Worm (Caenorhabditis elegans) whole organism, L4 larva: ENCODE results near the gene F59C12.4.

ENCODE experiments used
- F37D6.2 ChIP-seq: sonication (generic microtip); optimal IDR thresholded peaks from 2 replicates; lab custom pipeline; 2016; ENCODE audit warnings: mild to moderate bottlenecking, missing genetic modification characterization, missing compliant biosample characterization
- F49E8.2 ChIP-seq: sonication (generic microtip); optimal IDR thresholded peaks from 2 replicates; lab custom pipeline; 2016; ENCODE audit warnings: missing compliant biosample characterization, mild to moderate bottlenecking, missing genetic modification characterization, borderline replicate concordance
- T26A8.4 ChIP-seq: fragments of 200-800 bp; sonication (Bioruptor generic); IDR thresholded peaks from 2 replicates; pipeline ENCODE4 v1.3.6; 2022; ENCODE audit warnings: missing genetic modification characterization, missing compliant biosample characterization
- ZK337.2 ChIP-seq: fragments of 200-800 bp; sonication (Bioruptor generic); IDR thresholded peaks from 2 replicates; pipeline ENCODE4 v1.3.6; 2022; ENCODE audit warnings: missing genetic modification reagents, missing genetic modification characterization, missing compliant biosample characterization
- aha-1 ChIP-seq: fragments of 150-350 bp; peaks from one replicate; lab custom pipeline; 2014; ENCODE audit warnings: missing biosample characterization, missing genetic modification characterization
- arid-1 ChIP-seq: fragments of 200-800 bp; sonication (Bioruptor generic); conservative IDR thresholded peaks from 2 replicates; pipeline ENCODE4 v1.3.6; 2022; ENCODE audit warnings: missing genetic modification reagents, missing genetic modification characterization, missing compliant biosample characterization
- ceh-28 ChIP-seq: fragments of 150-350 bp; optimal IDR thresholded peaks from 2 replicates; lab custom pipeline; 2014; ENCODE audit warnings: missing biosample characterization, missing genetic modification reagents, missing genetic modification characterization
- ceh-62 ChIP-seq: sonication (generic microtip); optimal IDR thresholded peaks from 2 replicates; lab custom pipeline; 2017; ENCODE audit warnings: missing biosample characterization, missing genetic modification characterization
- ceh-82 ChIP-seq: sonication (generic microtip); optimal IDR thresholded peaks from 2 replicates; lab custom pipeline; 2017; ENCODE audit warnings: missing biosample characterization, missing genetic modification characterization
- ces-1 ChIP-seq: fragments of 150-350 bp; sonication (generic microtip); optimal IDR thresholded peaks from 4 replicates; lab custom pipeline; 2014; ENCODE audit warnings: missing biosample characterization, missing genetic modification reagents, missing genetic modification characterization
- cey-2 ChIP-seq: sonication (generic microtip); optimal IDR thresholded peaks from 3 replicates; lab custom pipeline; 2017; ENCODE audit warnings: missing genetic modification characterization, mild to moderate bottlenecking, missing compliant biosample characterization, antibody characterized with exemption, borderline replicate concordance; ENCODE audit not compliant: insufficient read depth
- daf-16 ChIP-seq, 3 experiments: sonication (generic microtip); optimal IDR thresholded peaks; 2 replicates each; lab custom pipeline; 2016 to 2017; ENCODE audit warnings: missing genetic modification characterization in 3 of 3, missing genetic modification reagents in 3 of 3, mild to moderate bottlenecking in 2 of 3, missing compliant biosample characterization in 2 of 3, missing biosample characterization in 1 of 3, moderate library complexity in 1 of 3
- daf-8 ChIP-seq: fragments of 200-800 bp; sonication (Bioruptor generic); IDR thresholded peaks from 2 replicates; pipeline ENCODE4 v1.3.6; 2022; ENCODE audit warnings: missing genetic modification characterization, missing compliant biosample characterization
- dmd-6 ChIP-seq: fragments of 200-800 bp; sonication (Bioruptor generic); IDR thresholded peaks from 2 replicates; pipeline ENCODE4 v1.3.6; 2022; ENCODE audit warnings: missing genetic modification reagents, missing genetic modification characterization, missing compliant biosample characterization
- dmd-8 ChIP-seq: fragments of 200-800 bp; sonication (Bioruptor generic); IDR thresholded peaks from 2 replicates; pipeline ENCODE4 v1.3.6; 2022; ENCODE audit warnings: missing genetic modification characterization, missing compliant biosample characterization
- dmd-9 ChIP-seq: fragments of 200-800 bp; sonication (Bioruptor generic); IDR thresholded peaks from 2 replicates; pipeline ENCODE4 v1.3.6; 2022; ENCODE audit warnings: missing genetic modification reagents, missing genetic modification characterization, missing compliant biosample characterization
- duxl-1 ChIP-seq: sonication (generic microtip); optimal IDR thresholded peaks from 2 replicates; lab custom pipeline; 2016; ENCODE audit warnings: mild to moderate bottlenecking, missing genetic modification characterization, moderate library complexity, missing compliant biosample characterization; ENCODE audit not compliant: poor library complexity
- dve-1 ChIP-seq: sonication (generic microtip); optimal IDR thresholded peaks from 2 replicates; lab custom pipeline; 2017; ENCODE audit warnings: antibody characterized with exemption, mild to moderate bottlenecking, missing genetic modification characterization, missing compliant biosample characterization; ENCODE audit not compliant: insufficient read depth
- egl-27 ChIP-seq: sonication (generic microtip); optimal IDR thresholded peaks from 3 replicates; lab custom pipeline; 2017; ENCODE audit warnings: missing biosample characterization, missing genetic modification reagents, missing genetic modification characterization
- egl-43 ChIP-seq: fragments of 200-800 bp; sonication (Bioruptor generic); IDR thresholded peaks from 2 replicates; pipeline ENCODE4 v1.3.6; 2022; ENCODE audit warnings: missing genetic modification reagents, missing genetic modification characterization, missing compliant biosample characterization
- fkh-10 ChIP-seq: fragments of 150-350 bp; optimal IDR thresholded peaks from 2 replicates; lab custom pipeline; 2014; ENCODE audit warnings: missing biosample characterization, missing genetic modification reagents, missing genetic modification characterization
- fos-1 ChIP-seq: fragments of 150-350 bp; optimal IDR thresholded peaks from 2 replicates; lab custom pipeline; 2014; ENCODE audit warnings: missing biosample characterization, missing genetic modification characterization
- hif-1 ChIP-seq, 2 experiments: sonication (generic microtip); optimal IDR thresholded peaks; 2 replicates each; lab custom pipeline; 2016 to 2017; ENCODE audit warnings: missing compliant biosample characterization in 2 of 2, missing genetic modification characterization in 2 of 2, missing genetic modification reagents in 2 of 2, missing genotype in 2 of 2, mild to moderate bottlenecking in 1 of 2
- hlh-11 ChIP-seq: fragments of 200-800 bp; sonication (Bioruptor generic); optimal IDR thresholded peaks from 2 replicates; lab custom pipeline; 2018; ENCODE audit warnings: mild to moderate bottlenecking, missing genetic modification characterization, missing compliant biosample characterization
- hlh-30 ChIP-seq: sonication (generic microtip); optimal IDR thresholded peaks from 2 replicates; lab custom pipeline; 2017; ENCODE audit warnings: antibody characterized with exemption, mild to moderate bottlenecking, missing genetic modification characterization, missing compliant biosample characterization; ENCODE audit not compliant: insufficient read depth
- lin-15B ChIP-seq: fragments of 150-350 bp; sonication (generic microtip); optimal IDR thresholded peaks from 3 replicates; lab custom pipeline; 2014; ENCODE audit warnings: missing biosample characterization, missing genetic modification characterization
- lin-29 ChIP-seq: fragments of 200-800 bp; sonication (Bioruptor generic); IDR thresholded peaks from 2 replicates; pipeline ENCODE4 v1.3.6; 2022; ENCODE audit warnings: missing genetic modification reagents, missing genetic modification characterization, missing compliant biosample characterization
- lin-39 ChIP-seq: fragments of 150-350 bp; optimal IDR thresholded peaks from 2 replicates; lab custom pipeline; 2014; ENCODE audit warnings: missing biosample characterization, missing genetic modification reagents, missing genetic modification characterization
- lir-3 ChIP-seq: sonication (generic microtip); optimal IDR thresholded peaks from 2 replicates; lab custom pipeline; 2016; ENCODE audit warnings: mild to moderate bottlenecking, missing genetic modification characterization, missing compliant biosample characterization
- madf-5 ChIP-seq, 2 experiments: fragments of 200-800 bp; sonication (Bioruptor generic); IDR thresholded peaks; 2 replicates each; pipeline ENCODE4 v1.3.6; 2022; ENCODE audit warnings: missing compliant biosample characterization in 2 of 2, missing genetic modification characterization in 2 of 2
- mdl-1 ChIP-seq, 2 experiments: fragments of 150-350 bp in 1 of 2; sonication (generic microtip) in 1 of 2; optimal IDR thresholded peaks; 2 replicates each; lab custom pipeline; 2014 to 2017; ENCODE audit warnings: missing biosample characterization in 2 of 2, missing genetic modification characterization in 2 of 2
- mdt-29 ChIP-seq: fragments of 200-800 bp; sonication (Bioruptor generic); IDR thresholded peaks from 2 replicates; pipeline ENCODE4 v1.3.6; 2022; ENCODE audit warnings: missing genetic modification reagents, missing genetic modification characterization, missing compliant biosample characterization
- mep-1 ChIP-seq: fragments of 150-350 bp; sonication (generic microtip); optimal IDR thresholded peaks from 3 replicates; lab custom pipeline; 2014; ENCODE audit warnings: missing biosample characterization, missing genetic modification characterization
- mes-2 ChIP-seq: sonication (generic microtip); optimal IDR thresholded peaks from 2 replicates; lab custom pipeline; 2016; ENCODE audit warnings: missing genotype, mild to moderate bottlenecking, missing genetic modification characterization, missing compliant biosample characterization; ENCODE audit not compliant: poor library complexity, severe bottlenecking
- nhr-11 ChIP-seq: fragments of 150-350 bp; optimal IDR thresholded peaks from 2 replicates; lab custom pipeline; 2014; ENCODE audit warnings: missing biosample characterization, missing genetic modification characterization
- nhr-111 ChIP-seq: fragments of 200-800 bp; sonication (Bioruptor generic); optimal IDR thresholded peaks from 2 replicates; lab custom pipeline; 2018; ENCODE audit warnings: mild to moderate bottlenecking, missing genetic modification characterization, missing compliant biosample characterization
- nhr-28 ChIP-seq: fragments of 150-350 bp; optimal IDR thresholded peaks from 2 replicates; lab custom pipeline; 2014; ENCODE audit warnings: missing biosample characterization, missing genetic modification characterization
- nhr-42 ChIP-seq: fragments of 200-800 bp; sonication (Bioruptor generic); IDR thresholded peaks from 2 replicates; pipeline ENCODE4 v1.3.6; 2022; ENCODE audit warnings: missing genetic modification characterization, missing compliant biosample characterization
- nhr-48 ChIP-seq: sonication (generic microtip); optimal IDR thresholded peaks from 2 replicates; lab custom pipeline; 2016; ENCODE audit warnings: mild to moderate bottlenecking, missing genetic modification characterization, missing compliant biosample characterization
- nhr-77 ChIP-seq: fragments of 150-350 bp; optimal IDR thresholded peaks from 2 replicates; lab custom pipeline; 2014; ENCODE audit warnings: missing biosample characterization, missing genetic modification characterization
- pha-4 ChIP-seq, 2 experiments: fragments of 150-350 bp in 1 of 2; fragments of 200-800 bp in 1 of 2; sonication (Bioruptor generic) in 1 of 2; IDR thresholded peaks in 1 of 2; optimal IDR thresholded peaks in 1 of 2; 2 replicates each; pipeline versions ENCODE4 v1.3.6 to Lab custom; 2014 to 2022; ENCODE audit warnings: missing genetic modification characterization in 2 of 2, missing genetic modification reagents in 2 of 2, missing biosample characterization in 1 of 2, missing compliant biosample characterization in 1 of 2
- php-3 ChIP-seq: fragments of 200-800 bp; sonication (Bioruptor generic); IDR thresholded peaks from 2 replicates; pipeline ENCODE4 v1.3.6; 2022; ENCODE audit warnings: missing genetic modification reagents, missing genetic modification characterization, missing compliant biosample characterization
- pqm-1 ChIP-seq: sonication (generic microtip); optimal IDR thresholded peaks from 2 replicates; lab custom pipeline; 2017; ENCODE audit warnings: missing biosample characterization, missing genetic modification characterization
- snpc-1.2 ChIP-seq: fragments of 200-800 bp; sonication (Bioruptor generic); IDR thresholded peaks from 2 replicates; pipeline ENCODE4 v1.3.6; 2022; ENCODE audit warnings: missing genetic modification reagents, missing genetic modification characterization, missing compliant biosample characterization
- snpc-4 ChIP-seq: fragments of 150-350 bp; optimal IDR thresholded peaks from 2 replicates; lab custom pipeline; 2014; ENCODE audit warnings: missing biosample characterization, missing genetic modification characterization
- unc-62 ChIP-seq, 3 experiments: fragments of 150-350 bp in 1 of 3; sonication (generic microtip); optimal IDR thresholded peaks in 2 of 3; peaks in 1 of 3; 1 replicate in 1 of 3; 2 replicates in 2 of 3; lab custom pipeline; 2014 to 2017; ENCODE audit warnings: missing biosample characterization in 3 of 3, missing genetic modification characterization in 3 of 3, missing genetic modification reagents in 3 of 3, missing genotype in 1 of 3
- zfp-2 ChIP-seq: sonication (generic microtip); optimal IDR thresholded peaks from 2 replicates; lab custom pipeline; 2016; ENCODE audit warnings: mild to moderate bottlenecking, missing genetic modification characterization, missing compliant biosample characterization

Gene F59C12.4

DNA sequence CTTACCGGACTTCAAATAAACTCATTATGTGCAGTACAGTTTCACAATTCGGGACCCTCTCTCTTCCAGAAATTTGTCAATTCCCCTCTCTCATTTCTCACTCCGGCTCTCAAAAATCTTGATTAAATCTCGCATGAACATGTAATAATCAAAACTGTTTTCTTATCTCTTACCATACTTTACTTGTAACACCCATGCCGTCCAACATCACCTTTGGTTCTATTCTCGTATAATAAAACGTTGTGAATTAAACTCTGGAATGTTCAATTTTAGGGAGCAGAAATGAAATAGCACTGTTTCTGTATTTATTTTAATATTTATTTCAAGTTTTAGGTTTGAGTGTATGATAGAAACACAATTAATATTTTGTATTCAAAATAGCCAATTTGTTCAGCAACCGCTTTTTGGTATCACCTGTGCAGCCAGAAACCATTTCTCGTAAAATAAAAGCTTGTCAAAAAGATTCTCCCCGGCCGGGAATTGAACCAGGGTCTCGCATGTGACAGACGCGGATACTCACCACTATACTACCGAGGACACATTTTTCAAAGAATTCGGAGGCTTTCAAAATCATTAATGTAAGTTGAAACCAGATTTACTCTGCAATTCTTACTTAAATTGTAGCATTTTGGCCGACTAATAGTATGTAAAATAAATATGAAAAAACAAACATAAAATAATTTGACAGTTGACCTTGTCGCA, 15.2 kb upstream of the F59C12.4 start (continued):
- no peak for TF ChIP-seq nhr-111
- no peak for TF ChIP-seq lin-29 (GFP tag; lab: Robert Waterston, UW)
- no peak for TF ChIP-seq T26A8.4 (GFP tag; lab: Robert Waterston, UW)
- TF ChIP-seq egl-27 (tag; lab: Kevin White, UChicago), result no peak
- no peak for TF ChIP-seq lin-15B (tag; lab: Kevin White, UChicago)
- no peak for TF ChIP-seq ceh-82 (tag; lab: Kevin White, UChicago)
- no peak for TF ChIP-seq lin-39 (tag; lab: Kevin White, UChicago)
- TF ChIP-seq egl-43 (GFP tag; lab: Robert Waterston, UW), result peak; percentile 79
- TF ChIP-seq pqm-1 (tag; lab: Kevin White, UChicago), result no peak
- TF ChIP-seq nhr-28 (tag; lab: Kevin White, UChicago), result no peak
- TF ChIP-seq mdt-29 (GFP tag; lab: Robert Waterston, UW), result no peak
- TF ChIP-seq F49E8.2 (tag; lab: Kevin White, UChicago), result peak; percentile 24
- TF ChIP-seq ces-1 (GFP tag; lab: Kevin White, UChicago), result no peak
- no peak for TF ChIP-seq hlh-11 (tag; lab: Kevin White, UChicago)
- no peak for TF ChIP-seq nhr-42 (GFP tag; lab: Robert Waterston, UW)
- no peak for TF ChIP-seq ZK337.2 (GFP tag; lab: Robert Waterston, UW)
- 0 out of 2 replicates have a peak, but pooled peaks have one; percentile 57 for TF ChIP-seq daf-8 (GFP tag; lab: Robert Waterston, UW)
- TF ChIP-seq aha-1, result peak; percentile 95
- peak; percentile 57; the same call in 1 of the 2 replicates for TF ChIP-seq snpc-1.2 (GFP tag; lab: Robert Waterston, UW)
- peak; percentile 48 for TF ChIP-seq duxl-1 (tag; lab: Kevin White, UChicago)
- TF ChIP-seq F37D6.2 (tag; lab: Kevin White, UChicago), result no peak
- TF ChIP-seq lir-3 (tag; lab: Kevin White, UChicago), result no peak
- TF ChIP-seq unc-62 (GFP tag; optimal IDR thresholded peaks at IDR 0.05 in 1 of 2; lab: Kevin White, UChicago), result no peak
- TF ChIP-seq unc-62 (tag; optimal IDR thresholded peaks at IDR 0.05; lab: Kevin White, UChicago), result no peak
- no peak for TF ChIP-seq nhr-77
- peak; percentile 25 for TF ChIP-seq dmd-6 (GFP tag; lab: Robert Waterston, UW)
- no peak for TF ChIP-seq arid-1 (GFP tag; lab: Robert Waterston, UW)
- TF ChIP-seq dmd-9 (GFP tag; lab: Robert Waterston, UW), result peak; percentile 10; the same call in 1 of the 2 replicates
- TF ChIP-seq pha-4 (GFP tag; IDR thresholded peaks at IDR 0.05; lab: Robert Waterston, UW), result peak; percentile 58; the same call in 1 of the 2 replicates
- no peak for TF ChIP-seq pha-4 (tag; optimal IDR thresholded peaks at IDR 0.05; lab: Kevin White, UChicago)
- no peak for TF ChIP-seq snpc-4 (tag; lab: Kevin White, UChicago)
- peak; percentile 78; the same call in 1 of the 2 replicates for TF ChIP-seq dmd-8 (GFP tag; lab: Robert Waterston, UW)
- TF ChIP-seq daf-16 (GFP tag; optimal IDR thresholded peaks at IDR 0.05; lab: Kevin White, UChicago), result no peak
- no peak for TF ChIP-seq daf-16 (tag; optimal IDR thresholded peaks at IDR 0.05; lab: Kevin White, UChicago)
- peak; percentile 62 for TF ChIP-seq hlh-30 (tag; lab: Kevin White, UChicago)
- peak; percentile 6; the same call in 1 of the 2 replicates for TF ChIP-seq php-3
- no peak for TF ChIP-seq hif-1 (tag; optimal IDR thresholded peaks at IDR 0.05; lab: Kevin White, UChicago)
- TF ChIP-seq zfp-2, result no peak
- no peak for TF ChIP-seq nhr-11 (tag; lab: Kevin White, UChicago)
- no peak for TF ChIP-seq ceh-62 (tag; lab: Kevin White, UChicago)
- TF ChIP-seq cey-2 (tag; lab: Kevin White, UChicago), result no peak
- TF ChIP-seq fos-1 (tag; lab: Kevin White, UChicago), result no peak
- TF ChIP-seq mes-2 (tag; lab: Kevin White, UChicago), result peak; percentile 28
- no peak for TF ChIP-seq madf-5 (GFP tag; IDR thresholded peaks at IDR 0.05; lab: Robert Waterston, UW)
- TF ChIP-seq fkh-10, result no peak
- TF ChIP-seq nhr-48 (tag; lab: Kevin White, UChicago), result no peak
- no peak for TF ChIP-seq mep-1 (tag; lab: Kevin White, UChicago)
- no peak for TF ChIP-seq dve-1
- TF ChIP-seq ceh-28 (tag; lab: Kevin White, UChicago), result no peak
- TF ChIP-seq mdl-1 (tag; optimal IDR thresholded peaks at IDR 0.05; lab: Kevin White, UChicago), result no peak
